Fruit fly (Drosophila melanogaster) whole organism, adult: Measurements from ENCODE around the gene Grx1.

Experiments used
- CG11617 ChIP-seq: fragments of 200-800 bp; sonication (Bioruptor generic); optimal IDR thresholded peaks from 2 replicates; lab custom pipeline; 2017; ENCODE audit warnings: mild to moderate bottlenecking, missing biosample characterization, missing genetic modification reagents, missing genetic modification characterization
- CG12768 ChIP-seq: fragments of 200-800 bp; sonication (Bioruptor generic); optimal IDR thresholded peaks from 2 replicates; lab custom pipeline; 2017; ENCODE audit warnings: missing biosample characterization, missing genetic modification characterization, mild to moderate bottlenecking, moderate library complexity, missing genetic modification reagents
- CG14711 ChIP-seq: fragments of 200-800 bp; sonication (Bioruptor generic); optimal IDR thresholded peaks from 2 replicates; lab custom pipeline; 2018; ENCODE audit warnings: missing biosample characterization, mild to moderate bottlenecking, missing genetic modification characterization, moderate library complexity
- CG1620 ChIP-seq: fragments of 200-800 bp; sonication (Bioruptor generic); optimal IDR thresholded peaks from 2 replicates; lab custom pipeline; 2016; ENCODE audit warnings: missing biosample characterization, missing genetic modification characterization
- CG33017 ChIP-seq: fragments of 200-800 bp; sonication (Bioruptor generic); optimal IDR thresholded peaks from 2 replicates; lab custom pipeline; 2018; ENCODE audit warnings: missing biosample characterization, mild to moderate bottlenecking, missing genetic modification characterization, moderate library complexity
- CG5204 ChIP-seq: fragments of 200-800 bp; sonication (Bioruptor generic); optimal IDR thresholded peaks from 2 replicates; lab custom pipeline; 2016; ENCODE audit warnings: missing biosample characterization, missing genetic modification characterization
- CG7045 ChIP-seq: fragments of 200-800 bp; sonication (Bioruptor generic); optimal IDR thresholded peaks from 2 replicates; lab custom pipeline; 2017; ENCODE audit warnings: missing biosample characterization, mild to moderate bottlenecking, missing genetic modification characterization
- CG7101 ChIP-seq: fragments of 200-800 bp; sonication (Bioruptor generic); optimal IDR thresholded peaks from 2 replicates; lab custom pipeline; 2018; ENCODE audit warnings: missing biosample characterization, mild to moderate bottlenecking, missing genetic modification characterization, moderate library complexity
- Clk ChIP-seq: fragments of 200-800 bp; sonication (Bioruptor generic); optimal IDR thresholded peaks from 2 replicates; lab custom pipeline; 2017; ENCODE audit warnings: missing biosample characterization, missing genetic modification characterization
- Crg-1 ChIP-seq: fragments of 200-800 bp; sonication (Bioruptor generic); optimal IDR thresholded peaks from 2 replicates; lab custom pipeline; 2016; ENCODE audit warnings: missing biosample characterization, missing genetic modification characterization
- Hr96 ChIP-seq: fragments of 200-800 bp; sonication (Bioruptor generic); optimal IDR thresholded peaks from 2 replicates; lab custom pipeline; 2016; ENCODE audit warnings: missing biosample characterization, missing genetic modification characterization
- Mnt ChIP-seq: fragments of 200-800 bp; sonication (Bioruptor generic); optimal IDR thresholded peaks from 2 replicates; lab custom pipeline; 2016; ENCODE audit warnings: missing biosample characterization, mild to moderate bottlenecking, missing genetic modification characterization
- bab1 ChIP-seq: fragments of 200-800 bp; sonication (Bioruptor generic); optimal IDR thresholded peaks from 3 replicates; lab custom pipeline; 2019; ENCODE audit warnings: missing biosample characterization, mild to moderate bottlenecking, missing genetic modification characterization, moderate library complexity
- cic ChIP-seq: fragments of 200-800 bp; sonication (Bioruptor generic); optimal IDR thresholded peaks from 2 replicates; lab custom pipeline; 2017; ENCODE audit warnings: missing biosample characterization, mild to moderate bottlenecking, missing genetic modification characterization, moderate library complexity
- cnc ChIP-seq, 2 experiments: fragments of >200 bp; optimal IDR thresholded peaks; 2 replicates each; lab custom pipeline; 2017
- kay ChIP-seq: fragments of 200-800 bp; sonication (Bioruptor generic); peaks from one replicate; lab custom pipeline; 2016; ENCODE audit warnings: missing biosample characterization, missing genetic modification characterization, borderline replicate concordance
- ovo ChIP-seq: fragments of 200-800 bp; sonication (Bioruptor generic); optimal IDR thresholded peaks from 2 replicates; lab custom pipeline; 2016; ENCODE audit warnings: missing biosample characterization, missing genetic modification characterization
- pad ChIP-seq: fragments of 200-800 bp; sonication (Bioruptor generic); optimal IDR thresholded peaks from 3 replicates; lab custom pipeline; 2017; ENCODE audit warnings: missing biosample characterization, missing genetic modification characterization, mild to moderate bottlenecking, moderate library complexity, missing genetic modification reagents
- tj ChIP-seq: fragments of 200-800 bp; sonication (Bioruptor generic); optimal IDR thresholded peaks from 3 replicates; lab custom pipeline; 2017; ENCODE audit warnings: missing biosample characterization, mild to moderate bottlenecking, missing genetic modification characterization, moderate library complexity
- toe ChIP-seq: fragments of 200-800 bp; sonication (Bioruptor generic); optimal IDR thresholded peaks from 2 replicates; lab custom pipeline; 2016; ENCODE audit warnings: missing biosample characterization, missing genetic modification characterization

The Grx1 gene

DNA sequence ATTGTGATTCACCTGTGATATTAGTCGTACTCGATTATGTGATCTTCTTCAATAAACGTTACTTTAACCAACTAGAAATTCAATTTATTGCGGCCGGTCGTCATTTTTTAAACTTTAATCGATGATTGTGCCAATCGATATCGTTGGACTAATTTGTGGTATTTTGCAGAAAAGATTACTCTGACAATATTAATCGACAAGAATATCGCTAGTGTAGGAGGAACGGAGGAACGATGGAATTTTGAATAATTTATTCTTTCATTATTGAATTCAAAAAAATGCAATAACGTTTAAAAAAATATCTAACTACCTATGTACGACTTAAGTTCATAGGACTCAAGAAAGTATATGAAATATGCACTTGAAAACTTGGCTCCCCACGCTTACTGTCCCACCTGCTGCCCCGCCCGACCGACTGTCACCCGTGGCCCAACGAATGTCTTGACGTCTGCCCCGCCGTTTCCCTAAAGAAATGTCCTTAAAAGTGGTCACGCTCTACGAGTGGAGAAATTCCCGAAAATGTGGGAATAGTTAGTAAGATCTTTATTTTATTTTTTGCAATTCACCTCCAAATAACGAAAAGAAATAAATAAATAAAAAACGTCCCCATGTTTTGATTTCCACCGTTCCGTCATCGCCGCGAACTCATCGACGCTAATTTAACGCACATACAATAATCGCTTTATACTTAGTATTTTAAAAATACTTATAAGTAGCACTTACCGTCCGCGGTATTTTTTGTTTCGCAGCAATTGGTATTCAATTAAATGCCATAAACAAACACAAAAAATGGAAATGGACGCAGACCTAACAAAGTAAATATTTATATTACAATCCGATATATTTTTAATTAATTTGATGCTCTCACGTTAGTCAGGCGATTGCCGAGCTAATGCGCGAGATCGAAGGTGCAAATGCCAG, 3.3 kb upstream of the Grx1 start, which contains the start of gene CG14074:
TSS of gene CG14074 (plus strand) at position 779 of the 921 bp plus-strand sequence.
- TF ChIP-seq CG1620 (no peak), CG7045 (no peak), CG14711 (tag; lab: Kevin White, UChicago) (no peak), pad (GFP tag; lab: Kevin White, UChicago) (no peak), toe (no peak)

DNA sequence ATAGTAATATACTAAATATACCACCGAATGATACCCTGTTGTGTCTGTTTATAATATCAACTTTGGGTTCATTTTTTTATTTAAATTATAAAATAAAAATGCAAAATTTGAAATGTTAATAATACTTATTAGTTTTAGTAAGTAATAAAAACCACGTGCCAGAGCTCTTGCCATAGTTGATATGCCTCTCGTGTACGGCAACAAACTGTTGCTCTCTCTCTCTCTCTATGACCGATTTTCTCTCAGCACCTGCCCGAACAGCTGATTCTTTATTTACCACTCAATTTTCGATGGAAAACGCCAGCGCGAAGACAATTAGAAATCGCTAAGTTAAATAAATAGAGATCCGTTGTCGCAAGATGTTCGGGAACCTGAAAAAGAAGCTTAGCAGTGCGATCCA, 1.5 kb upstream of the Grx1 start, which contains the start of gene Dysb:
TSS of gene Dysb (plus strand) at position 251 of the 400 bp plus-strand sequence.
- TF ChIP-seq CG7101 (peak; percentile 87), CG14711 (tag; lab: Kevin White, UChicago) (peak; percentile 80), cnc (optimal IDR thresholded peaks at IDR 0.05; lab: Kevin White, UChicago) (no peak), CG1620 (peak; percentile 34), cic (GFP tag; lab: Kevin White, UChicago) (peak; percentile 52), CG33017 (tag; lab: Kevin White, UChicago) (peak; percentile 87), bab1 (GFP tag; lab: Kevin White, UChicago) (peak; percentile 88), Hr96 (GFP tag; lab: Kevin White, UChicago) (peak; percentile 13), CG11617 (GFP tag; lab: Kevin White, UChicago) (peak; percentile 87), Crg-1 (GFP tag; lab: Kevin White, UChicago) (no peak), pad (GFP tag; lab: Kevin White, UChicago) (peak; percentile 53), Clk (peak; percentile 11), CG5204 (GFP tag; lab: Kevin White, UChicago) (peak; percentile 71), ovo (GFP tag; lab: Kevin White, UChicago) (peak; percentile 51), CG12768 (GFP tag; lab: Kevin White, UChicago) (peak; percentile 84), Mnt (GFP tag; lab: Kevin White, UChicago) (peak; percentile 64), tj (peak; percentile 62), kay (no peak), toe (peak; percentile 5), CG7045 (peak; percentile 83)

DNA sequence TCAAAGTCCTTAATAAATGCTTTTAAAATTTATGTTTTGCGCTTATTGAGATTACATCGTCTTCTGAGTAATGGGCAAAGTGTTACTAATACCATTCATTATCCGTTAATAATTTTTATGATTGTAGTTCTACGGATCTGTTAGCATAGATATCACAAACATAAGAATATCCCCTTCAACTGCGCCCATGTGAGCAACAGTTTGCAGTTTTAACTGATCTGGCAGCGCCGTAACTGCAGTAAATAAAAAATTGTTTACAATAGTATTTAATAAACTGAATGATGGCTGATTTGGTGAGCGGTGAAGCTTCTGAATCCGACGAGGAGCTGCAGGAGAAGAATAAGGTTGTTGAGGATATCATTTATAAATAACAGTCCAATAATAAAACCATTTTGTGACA, 997 bp downstream of the Grx1 start, which contains the start of gene Blos3:
TSS of gene Blos3 (plus strand) at position 198 of the 400 bp plus-strand sequence.
- TF ChIP-seq cic (GFP tag; lab: Kevin White, UChicago), result no peak
- TF ChIP-seq Crg-1 (GFP tag; lab: Kevin White, UChicago), result no peak
- peak; percentile 47 for TF ChIP-seq CG33017 (tag; lab: Kevin White, UChicago)
- TF ChIP-seq CG11617 (GFP tag; lab: Kevin White, UChicago), result peak; percentile 45
- peak; percentile 54 for TF ChIP-seq CG14711 (tag; lab: Kevin White, UChicago)
- no peak for TF ChIP-seq ovo (GFP tag; lab: Kevin White, UChicago)
- TF ChIP-seq CG12768 (GFP tag; lab: Kevin White, UChicago), result peak; percentile 3
- peak; percentile 34 for TF ChIP-seq CG1620
- TF ChIP-seq cnc (optimal IDR thresholded peaks at IDR 0.05; lab: Kevin White, UChicago), result no peak
- TF ChIP-seq CG5204 (GFP tag; lab: Kevin White, UChicago), result no peak
- peak; percentile 23 for TF ChIP-seq Mnt (GFP tag; lab: Kevin White, UChicago)
- TF ChIP-seq toe, result peak; percentile 43
- peak; percentile 24 for TF ChIP-seq CG7045
- TF ChIP-seq Clk, result peak; percentile 19
- TF ChIP-seq Hr96 (GFP tag; lab: Kevin White, UChicago), result no peak
- TF ChIP-seq bab1 (GFP tag; lab: Kevin White, UChicago), result peak; percentile 52
- peak; percentile 62 for TF ChIP-seq CG7101
- TF ChIP-seq tj, result peak; percentile 22
- no peak for TF ChIP-seq pad (GFP tag; lab: Kevin White, UChicago)
- TF ChIP-seq kay, result no peak

DNA sequence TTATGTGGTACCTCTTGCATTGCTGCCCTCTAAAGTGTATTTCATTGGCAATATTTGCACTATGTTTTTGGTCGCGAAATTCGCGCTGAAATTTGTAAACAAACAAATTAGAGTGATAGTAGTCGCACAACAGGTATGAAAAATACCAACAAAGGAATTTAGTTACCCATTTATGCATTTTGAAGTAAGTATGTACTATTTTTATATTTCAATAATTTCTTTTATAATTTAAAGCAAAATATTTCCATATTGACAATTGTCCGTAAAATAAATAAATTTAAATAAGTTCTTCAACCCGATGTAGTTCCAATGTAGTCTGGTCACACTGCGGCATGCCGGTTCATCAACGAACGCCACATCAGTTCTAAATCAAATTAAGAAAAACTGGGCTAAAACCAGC, 3.4 kb downstream of the Grx1 start, which contains the start of the genes Rad9 and Uggt:
TSS of gene Rad9 (minus strand) at position 114 of the 400 bp plus-strand sequence.
TSS of gene Uggt (plus strand) at position 308 of the 400 bp plus-strand sequence.
- TF ChIP-seq CG11617 (GFP tag; lab: Kevin White, UChicago) (peak; percentile 37), CG14711 (tag; lab: Kevin White, UChicago) (peak; percentile 49), Clk (no peak), toe (no peak), bab1 (GFP tag; lab: Kevin White, UChicago) (peak; percentile 30), CG33017 (tag; lab: Kevin White, UChicago) (peak; percentile 13), CG7101 (peak; percentile 30)

DNA sequence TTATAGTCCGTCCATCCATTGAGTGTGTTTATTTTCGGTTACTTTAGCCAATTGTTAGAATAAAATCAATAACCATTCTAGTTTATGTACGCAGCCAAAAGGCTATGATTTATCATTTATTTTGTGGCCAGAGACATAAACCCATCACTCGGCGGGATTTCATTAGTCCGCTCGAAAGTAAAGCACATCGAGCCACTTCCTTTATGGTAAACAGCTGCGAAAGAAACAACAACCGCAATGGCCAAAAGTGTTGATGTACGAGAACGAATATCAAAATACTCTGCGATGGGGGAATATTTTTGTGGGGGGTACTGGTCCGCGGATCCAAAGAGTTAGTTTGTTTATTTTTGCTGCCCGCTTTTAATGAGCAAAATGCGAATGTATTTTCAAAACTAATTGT, 12.6 kb downstream of the Grx1 start:
- TF ChIP-seq CG5204 (GFP tag; lab: Kevin White, UChicago) (no peak), toe (no peak)

DNA sequence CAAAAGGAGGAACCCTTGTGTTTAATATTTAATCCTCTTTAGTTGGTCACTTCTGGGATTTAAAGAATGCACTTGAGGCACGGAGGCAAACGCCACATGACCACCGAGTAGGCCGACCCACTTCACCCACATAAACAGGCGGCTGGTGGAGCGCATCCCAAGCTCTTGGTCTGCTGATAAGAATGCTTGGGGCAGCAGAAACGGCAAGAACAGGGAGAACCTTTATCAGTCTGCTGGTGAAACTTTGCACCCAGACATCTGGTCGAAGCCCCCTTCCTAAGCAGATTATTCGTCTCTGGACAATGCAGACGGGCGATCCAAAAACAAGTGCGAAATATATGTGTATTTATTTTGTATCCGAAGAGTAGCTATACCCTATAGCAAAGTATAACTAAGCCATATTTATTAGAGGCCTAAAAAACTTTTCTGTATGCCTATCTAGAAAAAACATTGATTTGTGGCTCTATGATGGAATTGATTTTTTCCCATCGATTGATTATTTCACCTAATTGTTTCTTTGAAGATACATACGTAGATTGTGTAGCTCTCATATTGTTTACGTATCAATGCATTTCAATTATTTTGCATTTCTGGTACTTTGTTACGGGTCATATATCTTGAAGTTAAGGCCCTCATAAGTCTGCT, 20.3 kb downstream of the Grx1 start:
- TF ChIP-seq Mnt (GFP tag; lab: Kevin White, UChicago) (no peak), CG1620 (no peak), tj (peak; percentile 50), cnc (optimal IDR thresholded peaks at IDR 0.05; lab: Kevin White, UChicago) (no peak), cic (GFP tag; lab: Kevin White, UChicago) (peak; percentile 51), Clk (no peak), CG5204 (GFP tag; lab: Kevin White, UChicago) (no peak), CG12768 (GFP tag; lab: Kevin White, UChicago) (peak; percentile 50), toe (no peak)
